Worm (Caenorhabditis elegans): Measurements from ENCODE around the gene srw-6.

The srw-6 gene

DNA sequence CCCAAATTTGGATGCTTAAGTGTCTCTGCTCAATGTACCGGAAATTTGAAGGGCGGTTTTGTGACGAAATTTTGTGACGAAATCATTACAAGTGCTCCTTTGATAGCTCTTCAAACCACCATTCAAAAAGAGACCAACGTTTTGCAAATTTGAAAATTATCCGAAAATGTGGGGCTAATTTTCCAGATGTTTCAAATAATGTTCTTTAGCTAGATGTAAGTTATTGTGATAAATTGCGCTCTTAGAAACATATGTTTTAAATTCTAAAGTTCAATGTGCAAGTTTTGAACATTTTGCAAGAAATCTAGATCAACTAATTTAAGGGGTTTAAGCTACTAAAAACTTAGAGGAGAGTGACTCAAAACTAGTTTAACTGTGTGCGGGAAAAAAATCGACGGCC is 12.4 kb downstream of the srw-6 start:
- TF ChIP-seq nhr-23 (tag; optimal IDR thresholded peaks at IDR 0.05) (no peak), mbf-1 (tag; optimal IDR thresholded peaks at IDR 0.05) (no peak), nhr-77 (tag; optimal IDR thresholded peaks at IDR 0.05) (no peak), nhr-6 (tag; optimal IDR thresholded peaks at IDR 0.05) (no peak), snpc-4 (tag; optimal IDR thresholded peaks at IDR 0.05) (no peak), nhr-21 (tag; optimal IDR thresholded peaks at IDR 0.05) (no peak), sma-9 (GFP tag; optimal IDR thresholded peaks at IDR 0.05) (no peak), sma-9 (tag; optimal IDR thresholded peaks at IDR 0.05) (no peak), ceh-82 (tag; optimal IDR thresholded peaks at IDR 0.05) (no peak), elt-3 (tag; optimal IDR thresholded peaks at IDR 0.05) (no peak), lin-13 (GFP tag; optimal IDR thresholded peaks at IDR 0.05) (no peak), ztf-11 (tag; optimal IDR thresholded peaks at IDR 0.05) (no peak), C34F6.9 (tag; optimal IDR thresholded peaks at IDR 0.05) (no peak)

DNA sequence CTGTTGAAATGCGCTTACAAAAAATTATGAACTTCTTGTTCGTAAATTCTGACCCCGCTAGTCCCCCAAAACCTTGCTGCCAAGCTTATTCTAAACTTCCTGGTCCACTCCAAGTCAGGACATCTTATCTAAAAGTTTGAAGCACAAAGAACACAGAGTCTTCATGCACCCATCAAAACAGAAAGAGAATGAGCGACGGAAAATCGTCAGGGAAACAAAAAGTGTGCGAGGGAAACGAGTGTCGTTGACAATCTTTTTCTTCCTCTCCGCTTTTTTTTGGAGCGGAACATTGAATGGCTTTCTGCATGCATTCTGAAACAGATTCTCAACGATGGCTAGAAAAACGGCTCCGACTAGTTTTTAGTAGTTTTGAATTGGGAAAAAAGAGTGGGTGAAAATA is 16.8 kb downstream of the srw-6 start:
- TF ChIP-seq crh-2 (tag; optimal IDR thresholded peaks at IDR 0.05) = no peak
- no peak for TF ChIP-seq gmeb-1 (tag; optimal IDR thresholded peaks at IDR 0.05)
- peak; percentile 35 for TF ChIP-seq unc-55 (GFP tag; optimal IDR thresholded peaks at IDR 0.05)
- TF ChIP-seq peb-1 (tag; optimal IDR thresholded peaks at IDR 0.05) = no peak
- no peak for TF ChIP-seq ceh-16 (tag; optimal IDR thresholded peaks at IDR 0.05)
- no peak for TF ChIP-seq ama-1 (optimal IDR thresholded peaks at IDR 0.05)

DNA sequence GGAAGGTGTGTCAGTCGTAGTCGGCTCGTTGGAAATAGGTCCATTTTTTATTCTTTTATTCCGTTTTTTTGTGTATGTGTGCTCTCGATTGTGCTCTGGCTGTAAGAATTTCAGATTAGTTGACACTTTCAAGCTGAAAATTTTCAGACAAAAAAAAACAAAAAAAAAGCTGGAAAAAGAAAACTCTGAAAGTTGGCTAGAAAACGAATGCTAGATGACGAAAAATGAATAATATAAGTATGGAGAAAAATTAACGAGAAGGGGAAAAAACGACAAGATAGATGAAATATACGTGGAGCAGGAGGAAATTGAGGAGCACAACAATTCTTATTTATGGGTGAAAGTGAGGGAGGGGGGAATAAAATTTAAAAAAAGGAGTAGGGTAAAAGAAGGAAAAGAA is 23.2 kb downstream of the srw-6 start, which contains the start of gene H10D18.5:
TSS of gene H10D18.5 (minus strand) at position 101 of the 400 bp plus-strand sequence.
- TF ChIP-seq ztf-1 (GFP tag; conservative IDR thresholded peaks at IDR 0.05) (no peak), peb-1 (tag; optimal IDR thresholded peaks at IDR 0.05) (no peak), nhr-23 (tag; optimal IDR thresholded peaks at IDR 0.05) (no peak), C34F6.9 (tag; optimal IDR thresholded peaks at IDR 0.05) (no peak), nhr-21 (tag; optimal IDR thresholded peaks at IDR 0.05) (no peak), lin-39 (tag; optimal IDR thresholded peaks at IDR 0.05) (no peak), gmeb-1 (tag; optimal IDR thresholded peaks at IDR 0.05) (no peak), nhr-237 (tag; optimal IDR thresholded peaks at IDR 0.05) (no peak), sma-9 (GFP tag; optimal IDR thresholded peaks at IDR 0.05) (no peak), sma-9 (tag; optimal IDR thresholded peaks at IDR 0.05) (no peak), unc-62 (GFP tag; optimal IDR thresholded peaks at IDR 0.05) (no peak), ama-1 (optimal IDR thresholded peaks at IDR 0.05) (no peak), snpc-4 (tag; optimal IDR thresholded peaks at IDR 0.05) (no peak), nhr-77 (tag; optimal IDR thresholded peaks at IDR 0.05) (no peak), zag-1 (tag; optimal IDR thresholded peaks at IDR 0.05) (no peak), nhr-10 (tag; optimal IDR thresholded peaks at IDR 0.05) (no peak), ceh-16 (tag; optimal IDR thresholded peaks at IDR 0.05) (no peak), egl-27 (tag; optimal IDR thresholded peaks at IDR 0.05) (no peak), ztf-11 (tag; optimal IDR thresholded peaks at IDR 0.05) (no peak), aly-2 (tag; optimal IDR thresholded peaks at IDR 0.05) (no peak)

DNA sequence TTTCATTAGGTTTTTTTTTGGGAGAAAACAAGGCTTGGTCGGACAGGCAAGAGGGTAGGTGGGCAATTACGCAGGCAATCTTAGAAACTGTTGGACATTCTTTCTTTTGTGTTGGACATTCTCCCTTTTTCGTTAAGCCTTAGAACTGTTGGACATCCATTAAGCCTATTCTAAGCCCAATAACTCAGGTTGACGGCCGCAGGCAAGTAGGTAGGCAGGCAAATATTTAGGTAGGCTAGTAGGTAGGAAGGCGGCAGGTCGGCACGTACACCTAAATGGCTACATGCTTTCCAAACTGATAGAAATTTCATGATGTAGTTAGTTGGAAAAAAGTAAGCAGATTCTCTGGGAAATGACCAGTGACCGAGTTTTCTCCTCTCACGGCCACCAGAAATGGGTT is 23.7 kb downstream of the srw-6 start:
- no peak for TF ChIP-seq nhr-77 (tag; optimal IDR thresholded peaks at IDR 0.05)
- no peak for TF ChIP-seq lin-11 (tag; optimal IDR thresholded peaks at IDR 0.05)
- no peak for TF ChIP-seq sma-3 (GFP tag; optimal IDR thresholded peaks at IDR 0.05)
- no peak for TF ChIP-seq lin-13 (GFP tag; optimal IDR thresholded peaks at IDR 0.05)
- TF ChIP-seq nhr-129 (tag; optimal IDR thresholded peaks at IDR 0.05) = no peak
- TF ChIP-seq nhr-10 (tag; optimal IDR thresholded peaks at IDR 0.05) = no peak

DNA sequence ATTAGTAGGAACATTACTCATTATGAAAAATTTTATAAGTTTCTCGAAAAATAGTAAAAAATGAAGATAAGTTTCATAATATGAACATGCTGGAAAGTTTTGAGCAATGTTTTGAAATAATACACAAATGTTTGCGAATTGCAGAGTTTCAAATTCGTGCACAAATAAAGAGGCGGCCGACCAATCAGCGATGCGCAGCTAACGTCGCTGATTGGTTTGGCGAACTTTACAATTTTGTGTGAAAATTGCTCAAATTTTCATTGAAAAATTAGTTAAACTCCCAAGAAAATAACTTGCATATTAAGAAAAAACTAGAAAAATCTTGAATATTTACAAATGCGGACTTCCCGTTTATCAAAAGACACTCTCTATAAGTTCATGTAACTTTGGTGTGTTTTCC is 24.2 kb downstream of the srw-6 start:
- TF ChIP-seq ztf-1 (GFP tag; conservative IDR thresholded peaks at IDR 0.05) (no peak), ztf-4 (tag; optimal IDR thresholded peaks at IDR 0.05) (no peak), F13H6.1 (tag; optimal IDR thresholded peaks at IDR 0.05) (no peak), mbf-1 (tag; optimal IDR thresholded peaks at IDR 0.05) (no peak), nhr-77 (tag; optimal IDR thresholded peaks at IDR 0.05) (no peak), mab-5 (tag; optimal IDR thresholded peaks at IDR 0.05) (no peak), lsy-2 (tag; optimal IDR thresholded peaks at IDR 0.05) (no peak), aly-2 (tag; optimal IDR thresholded peaks at IDR 0.05) (no peak)

DNA sequence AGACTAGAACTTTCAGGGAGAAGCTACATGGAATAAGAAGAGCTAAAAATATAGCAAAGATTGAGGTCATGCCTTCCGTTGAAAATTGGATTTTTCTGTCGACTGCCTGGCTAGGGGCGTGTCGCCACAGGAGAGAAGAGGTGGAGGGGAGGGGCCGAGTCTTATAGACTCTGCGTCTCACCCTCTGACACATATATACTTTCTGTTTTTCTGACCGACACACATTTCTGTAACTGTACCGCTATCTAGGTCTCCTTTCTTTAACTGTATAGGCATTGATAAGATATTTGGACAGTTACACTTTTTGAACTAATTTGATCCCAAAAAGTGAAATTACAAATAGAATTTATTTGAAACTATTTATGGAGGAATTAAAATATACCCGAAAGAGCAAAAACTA is 33.0 kb downstream of the srw-6 start:
- TF ChIP-seq nhr-237 (tag; optimal IDR thresholded peaks at IDR 0.05) (no peak), nhr-25 (tag; optimal IDR thresholded peaks at IDR 0.05) (no peak), fos-1 (tag; optimal IDR thresholded peaks at IDR 0.05) (peak; percentile 53), crh-2 (tag; optimal IDR thresholded peaks at IDR 0.05) (no peak), ztf-1 (GFP tag; conservative IDR thresholded peaks at IDR 0.05) (no peak), ama-1 (optimal IDR thresholded peaks at IDR 0.05) (no peak), ZK546.5 (tag; optimal IDR thresholded peaks at IDR 0.05) (no peak)
